Worm (Caenorhabditis elegans): ENCODE results near the gene Y62H9A.14.

DNA sequence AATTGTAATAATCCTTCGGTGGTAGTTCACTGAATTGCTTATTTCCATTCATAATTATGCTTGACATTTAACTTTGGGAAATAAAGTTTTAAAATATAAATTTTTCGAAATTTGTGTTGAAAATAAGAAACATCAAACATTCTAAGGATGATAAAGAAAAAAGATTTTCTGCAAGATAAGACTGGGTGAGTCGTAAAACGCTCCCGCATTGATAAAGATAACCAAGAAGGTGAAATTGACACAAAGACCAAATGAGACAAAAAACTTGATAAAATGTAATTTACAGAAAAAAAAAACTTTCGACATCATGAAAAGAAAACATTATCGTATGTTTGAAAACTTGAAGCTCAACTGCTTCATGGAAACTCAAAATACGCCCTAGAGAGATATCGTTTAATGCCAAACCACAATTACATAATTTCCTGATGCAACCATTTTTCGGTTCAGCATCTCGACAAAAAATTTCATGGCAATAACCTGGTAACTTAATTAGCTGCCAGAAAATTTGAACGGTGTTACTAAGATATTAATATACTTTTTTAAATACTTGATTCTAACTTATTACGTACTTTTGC is 47.1 kb downstream of the Y62H9A.14 start:
- TF ChIP-seq ama-1 (optimal IDR thresholded peaks at IDR 0.05) (no peak), fkh-10 (GFP tag; optimal IDR thresholded peaks at IDR 0.05) (no peak), nhr-77 (tag; optimal IDR thresholded peaks at IDR 0.05) (no peak), nhr-11 (tag; optimal IDR thresholded peaks at IDR 0.05) (no peak), lin-13 (GFP tag; optimal IDR thresholded peaks at IDR 0.05) (no peak), snpc-4 (tag; optimal IDR thresholded peaks at IDR 0.05) (no peak), skn-1 (tag; optimal IDR thresholded peaks at IDR 0.05) (no peak)

All from whole organism, L1 larva.